Worm (Caenorhabditis elegans): Measurements from ENCODE around the gene K02F3.9.

K02F3.9 gene

DNA sequence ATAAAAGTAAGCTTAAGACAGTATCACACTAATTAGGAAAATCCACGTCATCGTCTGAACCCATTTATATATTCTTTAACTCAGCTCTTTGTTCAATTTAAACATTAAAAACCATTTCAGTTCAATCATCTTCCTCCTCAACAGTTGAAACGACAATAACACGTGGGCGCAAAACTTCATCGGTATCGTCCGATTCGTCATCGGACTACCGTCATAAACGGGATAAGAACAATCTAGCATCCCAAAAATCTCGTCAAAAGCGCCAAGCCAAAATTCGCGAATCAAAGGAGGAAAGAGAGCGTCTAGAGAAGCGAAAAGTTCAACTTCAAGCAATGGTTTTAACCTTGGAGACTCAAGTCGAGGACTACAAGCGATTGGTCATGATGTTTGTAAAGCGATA, 6.0 kb downstream of the K02F3.9 start:
- TF ChIP-seq tbx-2 (tag; optimal IDR thresholded peaks at IDR 0.05): no peak
- TF ChIP-seq ama-1 (optimal IDR thresholded peaks at IDR 0.05): peak; percentile 22
- TF ChIP-seq pqm-1 (tag; optimal IDR thresholded peaks at IDR 0.05): no peak
- TF ChIP-seq dsc-1 (tag; optimal IDR thresholded peaks at IDR 0.05): peak; percentile 10

DNA sequence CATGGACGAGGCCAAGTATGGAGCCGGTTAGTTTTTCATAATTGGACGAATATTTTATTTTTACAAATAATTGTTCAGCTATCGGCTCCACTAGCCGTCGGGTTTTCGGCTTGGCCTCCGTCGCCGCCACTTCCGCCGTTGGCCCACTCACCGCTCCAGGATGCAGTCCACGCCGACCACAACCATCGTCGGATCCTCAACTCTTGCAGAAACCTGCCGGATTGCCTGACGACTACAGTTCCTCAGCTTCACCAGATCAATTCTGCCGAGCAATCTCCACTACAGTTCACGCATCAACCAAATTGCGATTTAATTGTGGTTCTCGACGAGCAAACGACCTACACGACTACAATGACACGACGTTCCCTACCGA, 6.7 kb downstream of the K02F3.9 start:
- TF ChIP-seq zip-4 (GFP tag; optimal IDR thresholded peaks at IDR 0.05): peak; percentile 7
- peak; percentile 24 for TF ChIP-seq C34B4.2 (tag; optimal IDR thresholded peaks at IDR 0.05)
- TF ChIP-seq swsn-7 (tag; optimal IDR thresholded peaks at IDR 0.05): no peak
- peak in 1 of 2 experiments; percentile 7 for TF ChIP-seq mdl-1 (tag; optimal IDR thresholded peaks at IDR 0.05)
- TF ChIP-seq nhr-85 (tag): peak; percentile 64

DNA sequence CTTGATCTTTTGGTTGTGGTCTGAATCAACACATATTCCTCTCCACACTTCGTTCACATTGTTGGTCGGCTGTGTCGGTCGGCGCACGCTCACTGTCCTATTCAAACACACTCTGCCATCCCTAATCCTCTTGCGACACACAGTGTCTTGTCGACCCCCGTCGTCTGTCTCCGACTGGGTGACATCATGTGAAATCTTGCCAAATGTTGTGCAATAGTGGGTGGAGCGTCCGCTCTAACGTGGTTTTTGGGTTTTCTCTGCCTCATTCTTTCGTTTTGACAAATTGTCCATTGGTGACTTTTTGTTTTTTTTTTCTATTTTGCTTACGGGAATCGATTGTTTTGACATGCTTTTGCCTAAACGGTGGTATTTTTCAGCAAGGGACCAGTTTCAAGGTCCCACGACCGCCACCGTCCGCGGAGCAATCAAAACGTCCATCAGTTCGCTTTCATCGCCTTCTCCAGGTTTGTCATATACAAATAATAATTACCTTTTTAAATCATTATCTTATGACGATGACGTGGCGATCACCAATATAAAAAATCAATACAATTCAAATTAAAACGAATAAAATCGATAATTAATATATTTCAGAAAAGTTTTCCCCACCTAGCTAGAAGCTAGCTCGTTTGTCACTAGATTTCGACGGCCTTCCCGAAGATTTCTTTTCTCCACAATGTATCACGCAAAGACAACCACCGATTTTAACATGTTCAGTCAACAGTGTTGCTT, 7.3 kb downstream of the K02F3.9 start:
- TF ChIP-seq blmp-1 (tag; optimal IDR thresholded peaks at IDR 0.05) (peak; percentile 51), lin-39 (tag; optimal IDR thresholded peaks at IDR 0.05) (no peak), C04F5.9 (tag; optimal IDR thresholded peaks at IDR 0.05) (no peak), rnt-1 (tag; optimal IDR thresholded peaks at IDR 0.05) (peak; percentile 86), ceh-8 (GFP tag; optimal IDR thresholded peaks at IDR 0.05) (peak; percentile 32), nhr-71 (tag; optimal IDR thresholded peaks at IDR 0.05) (peak; percentile 97), ztf-11 (tag; optimal IDR thresholded peaks at IDR 0.05) (peak in 1 of 2 experiments; percentile 11), unc-62 (GFP tag; optimal IDR thresholded peaks at IDR 0.05) (no peak), sup-37 (GFP tag; optimal IDR thresholded peaks at IDR 0.05) (peak; percentile 45), dsc-1 (tag; optimal IDR thresholded peaks at IDR 0.05) (peak; percentile 65), egl-27 (tag; optimal IDR thresholded peaks at IDR 0.05) (peak; percentile 74 to 78), aha-1 (tag; optimal IDR thresholded peaks at IDR 0.05) (no peak), ceh-90 (tag; optimal IDR thresholded peaks at IDR 0.05) (peak; percentile 43), tbx-2 (tag; optimal IDR thresholded peaks at IDR 0.05) (peak; percentile 86), unc-86 (tag; optimal IDR thresholded peaks at IDR 0.05) (peak; percentile 80), elt-3 (tag; optimal IDR thresholded peaks at IDR 0.05) (peak in 5 of 6 experiments; percentile 5 to 84 (median 65)), nhr-77 (tag; optimal IDR thresholded peaks at IDR 0.05) (peak; percentile 95), irx-1 (tag; optimal IDR thresholded peaks at IDR 0.05) (peak; percentile 78), ceh-82 (tag; optimal IDR thresholded peaks at IDR 0.05) (peak; percentile 75 to 97 (median 85)), egl-13 (tag; optimal IDR thresholded peaks at IDR 0.05) (peak; percentile 54), snu-23 (GFP tag; optimal IDR thresholded peaks at IDR 0.05) (peak; percentile 95), pag-3 (tag; optimal IDR thresholded peaks at IDR 0.05; ENCODE audit: borderline replicate concordance, insufficient read depth) (no peak), nhr-28 (tag; optimal IDR thresholded peaks at IDR 0.05) (no peak), C16A3.4 (tag; optimal IDR thresholded peaks at IDR 0.05) (peak; percentile 94), fkh-8 (tag; optimal IDR thresholded peaks at IDR 0.05) (peak; percentile 94), ama-1 (optimal IDR thresholded peaks at IDR 0.05) (peak; percentile 80), ztf-4 (tag; optimal IDR thresholded peaks at IDR 0.05) (peak; percentile 37), C34B4.2 (tag; optimal IDR thresholded peaks at IDR 0.05) (no peak), xbp-1 (tag; optimal IDR thresholded peaks at IDR 0.05) (peak; percentile 82), nhr-237 (tag; optimal IDR thresholded peaks at IDR 0.05) (peak; percentile 90), nhr-84 (tag; optimal IDR thresholded peaks at IDR 0.05) (no peak), isw-1 (GFP tag; IDR thresholded peaks at IDR 0.05) (peak; percentile 83), ets-5 (GFP tag; IDR thresholded peaks at IDR 0.05) (no peak), lin-13 (GFP tag; optimal IDR thresholded peaks at IDR 0.05) (peak; percentile 91), ceh-88 (GFP tag; IDR thresholded peaks at IDR 0.05) (peak; percentile 45; the same call in 1 of the 2 replicates), lin-14 (GFP tag; optimal IDR thresholded peaks at IDR 0.05) (peak; percentile 99), sptf-1 (tag; optimal IDR thresholded peaks at IDR 0.05) (no peak), ces-1 (GFP tag; optimal IDR thresholded peaks at IDR 0.05) (no peak), snpc-4 (tag; optimal IDR thresholded peaks at IDR 0.05) (peak; percentile 80), zip-4 (GFP tag; optimal IDR thresholded peaks at IDR 0.05) (peak; percentile 92), unc-98 (GFP tag; IDR thresholded peaks at IDR 0.05) (no peak; the same call in 1 of the 2 replicates), tlp-1 (tag; optimal IDR thresholded peaks at IDR 0.05) (no peak), nhr-85 (tag) (peak; percentile 97), nhr-19 (GFP tag; conservative IDR thresholded peaks at IDR 0.05) (peak; percentile 83)
